Worm (Caenorhabditis elegans) whole organism, midembryonic: ENCODE results near the gene srsx-1.

Experiments
- T22C8.4 ChIP-seq: fragments of 200-800 bp; sonication (Bioruptor generic); IDR thresholded peaks from 2 replicates; pipeline ENCODE4 v1.3.6; 2022; ENCODE audit warnings: missing genetic modification characterization, missing compliant biosample characterization
- cog-1 ChIP-seq: sonication (generic microtip); optimal IDR thresholded peaks from 2 replicates; lab custom pipeline; 2016; ENCODE audit warnings: missing genetic modification characterization, missing compliant biosample characterization
- flt-1 ChIP-seq: fragments of 200-800 bp; sonication (Bioruptor generic); IDR thresholded peaks from 2 replicates; pipeline ENCODE4 v1.3.6; 2022; ENCODE audit warnings: missing genetic modification characterization, missing compliant biosample characterization
- med-1 ChIP-seq: sonication (generic microtip); optimal IDR thresholded peaks from 2 replicates; lab custom pipeline; 2017; ENCODE audit warnings: missing genetic modification characterization, mild to moderate bottlenecking, missing compliant biosample characterization, antibody characterized with exemption, missing genetic modification reagents; ENCODE audit not compliant: insufficient read depth
- tab-1 ChIP-seq: fragments of 200-800 bp; sonication (Bioruptor generic); IDR thresholded peaks from 2 replicates; pipeline ENCODE4 v1.3.6; 2022; ENCODE audit warnings: missing genetic modification characterization, missing compliant biosample characterization
- ztf-23 ChIP-seq: fragments of 200-800 bp; sonication (Bioruptor generic); IDR thresholded peaks from 2 replicates; pipeline ENCODE4 v1.3.6; 2022; ENCODE audit warnings: missing genetic modification reagents, missing genetic modification characterization, missing compliant biosample characterization
- ztf-29 ChIP-seq: fragments of 200-800 bp; sonication (Bioruptor generic); IDR thresholded peaks from 2 replicates; pipeline ENCODE4 v1.3.6; 2022; ENCODE audit warnings: missing genetic modification reagents, missing genetic modification characterization, missing compliant biosample characterization

ce11 chrV:17190399-17190798 lies 12.5 kb upstream of the srsx-1 start, which contains the start of gene str-199:
- no peak for TF ChIP-seq med-1
- no peak for TF ChIP-seq flt-1 (GFP tag; lab: Robert Waterston, UW)
- TF ChIP-seq cog-1: no peak
- TF ChIP-seq tab-1 (GFP tag; lab: Robert Waterston, UW): no peak
- no peak for TF ChIP-seq ztf-23 (GFP tag; lab: Robert Waterston, UW)
- TF ChIP-seq T22C8.4 (GFP tag; lab: Robert Waterston, UW): no peak
- TF ChIP-seq ztf-29 (GFP tag; lab: Robert Waterston, UW): no peak
